Fruit fly (Drosophila melanogaster) whole organism, adult: ENCODE results near the gene CG11109.

ENCODE experiments used
- CG12768 ChIP-seq: fragments of 200-800 bp; sonication (Bioruptor generic); optimal IDR thresholded peaks from 2 replicates; lab custom pipeline; 2017; ENCODE audit warnings: missing biosample characterization, missing genetic modification characterization, mild to moderate bottlenecking, moderate library complexity, missing genetic modification reagents
- CG14711 ChIP-seq: fragments of 200-800 bp; sonication (Bioruptor generic); optimal IDR thresholded peaks from 2 replicates; lab custom pipeline; 2018; ENCODE audit warnings: missing biosample characterization, mild to moderate bottlenecking, missing genetic modification characterization, moderate library complexity
- CG1620 ChIP-seq: fragments of 200-800 bp; sonication (Bioruptor generic); optimal IDR thresholded peaks from 2 replicates; lab custom pipeline; 2016; ENCODE audit warnings: missing biosample characterization, missing genetic modification characterization
- Crg-1 ChIP-seq: fragments of 200-800 bp; sonication (Bioruptor generic); optimal IDR thresholded peaks from 2 replicates; lab custom pipeline; 2016; ENCODE audit warnings: missing biosample characterization, missing genetic modification characterization
- Hr96 ChIP-seq: fragments of 200-800 bp; sonication (Bioruptor generic); optimal IDR thresholded peaks from 2 replicates; lab custom pipeline; 2016; ENCODE audit warnings: missing biosample characterization, missing genetic modification characterization
- cic ChIP-seq: fragments of 200-800 bp; sonication (Bioruptor generic); optimal IDR thresholded peaks from 2 replicates; lab custom pipeline; 2017; ENCODE audit warnings: missing biosample characterization, mild to moderate bottlenecking, missing genetic modification characterization, moderate library complexity
- ovo ChIP-seq: fragments of 200-800 bp; sonication (Bioruptor generic); optimal IDR thresholded peaks from 2 replicates; lab custom pipeline; 2016; ENCODE audit warnings: missing biosample characterization, missing genetic modification characterization
- pad ChIP-seq: fragments of 200-800 bp; sonication (Bioruptor generic); optimal IDR thresholded peaks from 3 replicates; lab custom pipeline; 2017; ENCODE audit warnings: missing biosample characterization, missing genetic modification characterization, mild to moderate bottlenecking, moderate library complexity, missing genetic modification reagents
- tj ChIP-seq: fragments of 200-800 bp; sonication (Bioruptor generic); optimal IDR thresholded peaks from 3 replicates; lab custom pipeline; 2017; ENCODE audit warnings: missing biosample characterization, mild to moderate bottlenecking, missing genetic modification characterization, moderate library complexity
- toe ChIP-seq: fragments of 200-800 bp; sonication (Bioruptor generic); optimal IDR thresholded peaks from 2 replicates; lab custom pipeline; 2016; ENCODE audit warnings: missing biosample characterization, missing genetic modification characterization

dm6 chr3L:22835144-22835964, 36.6 kb upstream of the CG11109 start, which contains the start of gene jim:
- TF ChIP-seq Hr96 (GFP tag; lab: Kevin White, UChicago) (peak; percentile 23), CG1620 (GFP tag; lab: Kevin White, UChicago) (no peak), CG14711 (peak; percentile 5), pad (GFP tag; lab: Kevin White, UChicago) (peak; percentile 77), toe (no peak), Crg-1 (GFP tag; lab: Kevin White, UChicago) (no peak), ovo (peak; percentile 44), tj (GFP tag; lab: Kevin White, UChicago) (peak; percentile 71), cic (GFP tag; lab: Kevin White, UChicago) (peak; percentile 87), CG12768 (peak; percentile 86)
